Fruit fly (Drosophila melanogaster) whole organism, prepupa: ENCODE measurements around the gene CG32260.

Source experiments
- CG11294 ChIP-seq: fragments of 200-800 bp; sonication (Bioruptor generic); IDR thresholded peaks from 2 replicates; pipeline ENCODE4 v1.3.6; 2022; ENCODE audit warnings: missing biosample characterization, missing genetic modification characterization
- CG6792 ChIP-seq: fragments of 200-800 bp; sonication (Bioruptor generic); optimal IDR thresholded peaks from 3 replicates; lab custom pipeline; 2016; ENCODE audit warnings: missing biosample characterization, missing genetic modification characterization
- lz ChIP-seq: fragments of 200-800 bp; sonication (Bioruptor generic); optimal IDR thresholded peaks from 3 replicates; lab custom pipeline; 2016; ENCODE audit warnings: missing biosample characterization, missing genetic modification characterization
- pdm3 ChIP-seq: fragments of 200-800 bp; sonication (Bioruptor generic); optimal IDR thresholded peaks from 3 replicates; lab custom pipeline; 2016; ENCODE audit warnings: missing biosample characterization, missing genetic modification characterization

DNA sequence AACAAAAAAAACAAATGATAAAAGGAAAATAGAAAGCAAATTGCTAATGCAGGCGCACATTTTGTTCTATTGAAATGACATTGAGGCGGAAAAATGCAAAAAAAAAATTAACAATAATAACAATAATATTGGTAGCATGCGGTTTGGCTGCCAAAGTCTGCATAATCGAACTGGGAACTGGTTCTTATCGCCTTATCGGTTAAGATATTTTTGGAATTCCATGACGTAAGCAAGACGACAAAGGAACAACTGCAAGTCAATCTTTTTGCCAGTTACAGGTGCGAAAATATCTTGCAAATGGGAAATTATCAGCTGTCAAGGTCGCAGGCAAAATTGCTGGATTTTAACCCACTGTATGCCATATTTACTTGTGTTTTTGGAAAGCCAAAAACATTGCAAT, 9.6 kb upstream of the CG32260 start:
- TF ChIP-seq pdm3 (GFP tag; lab: Kevin White, UChicago) (no peak), CG11294 (GFP tag; lab: Robert Waterston, UW) (no peak), lz (GFP tag; lab: Kevin White, UChicago) (no peak), CG6792 (no peak)
